Worm (Caenorhabditis elegans) whole organism, mixed stage, embryonic: ENCODE results near the gene Y39G8B.2.

Experiments
- blmp-1 ChIP-seq: fragments of 150-350 bp; optimal IDR thresholded peaks from 2 replicates; lab custom pipeline; 2014; ENCODE audit warnings: missing biosample characterization, missing genetic modification characterization
- elt-1 ChIP-seq: sonication (generic microtip); optimal IDR thresholded peaks from 2 replicates; lab custom pipeline; 2017; ENCODE audit warnings: missing genetic modification characterization, mild to moderate bottlenecking, missing compliant biosample characterization, antibody characterized with exemption, moderate library complexity, borderline replicate concordance; ENCODE audit not compliant: insufficient read depth
- flh-1 ChIP-seq: fragments of 200-800 bp; sonication (Bioruptor generic); optimal IDR thresholded peaks from 2 replicates; lab custom pipeline; 2018; ENCODE audit warnings: mild to moderate bottlenecking, missing genetic modification characterization, moderate library complexity, missing compliant biosample characterization
- lin-32 ChIP-seq: fragments of 200-800 bp; sonication (Bioruptor generic); optimal IDR thresholded peaks from 2 replicates; lab custom pipeline; 2018; ENCODE audit warnings: mild to moderate bottlenecking, missing genetic modification characterization, missing compliant biosample characterization
- nhr-12 ChIP-seq: fragments of 150-350 bp; optimal IDR thresholded peaks from 2 replicates; lab custom pipeline; 2014; ENCODE audit warnings: missing biosample characterization, missing genetic modification characterization
- pha-4 ChIP-seq: fragments of 150-350 bp; optimal IDR thresholded peaks from 2 replicates; lab custom pipeline; 2018; ENCODE audit warnings: missing biosample characterization, missing genetic modification reagents, missing genetic modification characterization
- sem-2 ChIP-seq: fragments of 200-800 bp; sonication (Bioruptor generic); optimal IDR thresholded peaks from 2 replicates; lab custom pipeline; 2018; ENCODE audit warnings: mild to moderate bottlenecking, missing genetic modification characterization, missing compliant biosample characterization
- snpc-4 ChIP-seq: fragments of 150-350 bp; optimal IDR thresholded peaks from 2 replicates; lab custom pipeline; 2014; ENCODE audit warnings: missing biosample characterization, missing genetic modification characterization
- sptf-1 ChIP-seq: sonication (generic microtip); optimal IDR thresholded peaks from 2 replicates; lab custom pipeline; 2017; ENCODE audit warnings: mild to moderate bottlenecking, missing genetic modification characterization, moderate library complexity, missing compliant biosample characterization
- unc-39 ChIP-seq: fragments of 150-350 bp; optimal IDR thresholded peaks from 2 replicates; lab custom pipeline; 2014; ENCODE audit warnings: missing biosample characterization, missing genetic modification characterization
- unc-62 ChIP-seq: fragments of 150-350 bp; optimal IDR thresholded peaks from 2 replicates; lab custom pipeline; 2014; ENCODE audit warnings: missing biosample characterization, missing genetic modification reagents, missing genetic modification characterization
- ztf-11 ChIP-seq: fragments of 150-350 bp; optimal IDR thresholded peaks from 2 replicates; lab custom pipeline; 2014; ENCODE audit warnings: missing biosample characterization, missing genetic modification characterization

ce11 chrII:13935907-13936306 lies 40.1 kb downstream of the Y39G8B.2 start:
- no peak for TF ChIP-seq snpc-4 (tag; lab: Kevin White, UChicago)
- TF ChIP-seq sptf-1 (tag; lab: Kevin White, UChicago) = no peak
- no peak for TF ChIP-seq nhr-12 (tag; lab: Kevin White, UChicago)
- TF ChIP-seq ztf-11 (tag; lab: Kevin White, UChicago) = no peak
- TF ChIP-seq flh-1 (GFP tag; lab: Kevin White, UChicago) = no peak
- TF ChIP-seq sem-2 (GFP tag; lab: Kevin White, UChicago) = no peak
- no peak for TF ChIP-seq elt-1 (tag; lab: Kevin White, UChicago)
- no peak for TF ChIP-seq blmp-1 (tag; lab: Kevin White, UChicago)
- TF ChIP-seq lin-32 = no peak
- no peak for TF ChIP-seq unc-62
- no peak for TF ChIP-seq unc-39 (tag; lab: Kevin White, UChicago)
- no peak for TF ChIP-seq pha-4 (tag; lab: Kevin White, UChicago)
